Worm (Caenorhabditis elegans) whole organism, L1 larva: ENCODE measurements around the gene AC7.3.

Source experiments
- C34B4.2 ChIP-seq: sonication (generic microtip); optimal IDR thresholded peaks from 2 replicates; lab custom pipeline; 2017; ENCODE audit warnings: mild to moderate bottlenecking, missing genetic modification characterization, missing compliant biosample characterization
- Y116A8C.19 ChIP-seq: sonication (generic microtip); optimal IDR thresholded peaks from 2 replicates; lab custom pipeline; 2016; ENCODE audit warnings: missing compliant biosample characterization, missing genetic modification characterization, borderline replicate concordance
- aha-1 ChIP-seq: fragments of 150-350 bp; optimal IDR thresholded peaks from 2 replicates; lab custom pipeline; 2014; ENCODE audit warnings: missing biosample characterization, missing genetic modification characterization
- alr-1 ChIP-seq: fragments of 200-800 bp; sonication (Bioruptor generic); optimal IDR thresholded peaks from 2 replicates; lab custom pipeline; 2018; ENCODE audit warnings: borderline replicate concordance, mild to moderate bottlenecking, missing genetic modification characterization, missing compliant biosample characterization
- aly-2 ChIP-seq: fragments of 150-350 bp; optimal IDR thresholded peaks from 2 replicates; lab custom pipeline; 2014; ENCODE audit warnings: missing biosample characterization, missing genetic modification characterization
- ama-1 ChIP-seq: fragments of 150-350 bp; optimal IDR thresholded peaks from 2 replicates; lab custom pipeline; 2014
- blmp-1 ChIP-seq: fragments of 150-350 bp; optimal IDR thresholded peaks from 2 replicates; lab custom pipeline; 2014; ENCODE audit warnings: missing biosample characterization, missing genetic modification characterization
- ceh-63 ChIP-seq: fragments of 200-800 bp; sonication (Bioruptor generic); optimal IDR thresholded peaks from 2 replicates; lab custom pipeline; 2018; ENCODE audit warnings: mild to moderate bottlenecking, missing genetic modification characterization, missing compliant biosample characterization
- ceh-82 ChIP-seq, 3 experiments: fragments of 150-350 bp in 1 of 3; sonication (generic microtip) in 2 of 3; optimal IDR thresholded peaks; 2 replicates each; lab custom pipeline; 2014 to 2017; ENCODE audit warnings: missing biosample characterization in 3 of 3, missing genetic modification characterization in 3 of 3
- ces-1 ChIP-seq: fragments of 150-350 bp; optimal IDR thresholded peaks from 2 replicates; lab custom pipeline; 2014; ENCODE audit warnings: missing biosample characterization, missing genetic modification reagents, missing genetic modification characterization
- dpl-1 ChIP-seq, 3 experiments: fragments of 150-350 bp in 2 of 3; sonication (generic microtip) in 1 of 3; optimal IDR thresholded peaks; 2 replicates each; lab custom pipeline; 2014 to 2017; ENCODE audit warnings: missing biosample characterization in 3 of 3, missing genetic modification characterization in 3 of 3, missing genetic modification reagents in 3 of 3
- dsc-1 ChIP-seq: sonication (generic microtip); optimal IDR thresholded peaks from 2 replicates; lab custom pipeline; 2016; ENCODE audit warnings: mild to moderate bottlenecking, missing genetic modification characterization, missing compliant biosample characterization
- efl-1 ChIP-seq, 4 experiments: fragments of 150-350 bp; optimal IDR thresholded peaks in 3 of 4; peaks in 1 of 4; 1 replicate in 1 of 4; 2 replicates in 3 of 4; lab custom pipeline; 2014; ENCODE audit warnings: missing biosample characterization in 2 of 4, missing genetic modification characterization in 2 of 4, missing genetic modification reagents in 2 of 4
- egl-27 ChIP-seq, 2 experiments: fragments of 150-350 bp in 1 of 2; sonication (generic microtip); optimal IDR thresholded peaks; 3 replicates each; lab custom pipeline; 2017 to 2018; ENCODE audit warnings: missing biosample characterization in 2 of 2, missing genetic modification characterization in 2 of 2, missing genetic modification reagents in 2 of 2
- elt-2 ChIP-seq: sonication (generic microtip); optimal IDR thresholded peaks from 2 replicates; lab custom pipeline; 2016; ENCODE audit warnings: missing genetic modification characterization, mild to moderate bottlenecking, inconsistent platforms, missing compliant biosample characterization, missing genetic modification reagents
- elt-3 ChIP-seq, 6 experiments: fragments of 150-350 bp in 1 of 6; sonication (generic microtip); optimal IDR thresholded peaks; 2 replicates each; lab custom pipeline; 2017 to 2018; ENCODE audit warnings: missing biosample characterization in 6 of 6, missing genetic modification characterization in 6 of 6, inconsistent platforms in 1 of 6
- fkh-10 ChIP-seq: sonication (generic microtip); optimal IDR thresholded peaks from 2 replicates; lab custom pipeline; 2017; ENCODE audit warnings: missing biosample characterization, missing genetic modification reagents, missing genetic modification characterization
- fkh-4 ChIP-seq: sonication (generic microtip); optimal IDR thresholded peaks from 2 replicates; lab custom pipeline; 2016; ENCODE audit warnings: missing compliant biosample characterization, missing genetic modification characterization, borderline replicate concordance
- fkh-8 ChIP-seq: sonication (generic microtip); optimal IDR thresholded peaks from 2 replicates; lab custom pipeline; 2016; ENCODE audit warnings: mild to moderate bottlenecking, missing genetic modification characterization, missing compliant biosample characterization
- fos-1 ChIP-seq: fragments of 150-350 bp; optimal IDR thresholded peaks from 2 replicates; lab custom pipeline; 2014; ENCODE audit warnings: missing biosample characterization, missing genetic modification characterization
- hlh-17 ChIP-seq: fragments of 200-800 bp; sonication (Bioruptor generic); optimal IDR thresholded peaks from 2 replicates; lab custom pipeline; 2018; ENCODE audit warnings: missing genetic modification characterization, mild to moderate bottlenecking, missing compliant biosample characterization, moderate library complexity, borderline replicate concordance
- hpl-2 ChIP-seq: fragments of 150-350 bp; optimal IDR thresholded peaks from 2 replicates; lab custom pipeline; 2014; ENCODE audit warnings: missing biosample characterization, missing genetic modification reagents, missing genetic modification characterization
- irx-1 ChIP-seq: sonication (generic microtip); optimal IDR thresholded peaks from 2 replicates; lab custom pipeline; 2016; ENCODE audit warnings: missing genetic modification characterization, missing compliant biosample characterization
- isw-1 ChIP-seq: fragments of 200-800 bp; sonication (Bioruptor generic); IDR thresholded peaks from 2 replicates; pipeline ENCODE4 v1.3.6; 2022; ENCODE audit warnings: missing genetic modification characterization, missing compliant biosample characterization
- lin-13 ChIP-seq: fragments of 150-350 bp; optimal IDR thresholded peaks from 2 replicates; lab custom pipeline; 2014; ENCODE audit warnings: missing biosample characterization, missing genetic modification reagents, missing genetic modification characterization
- lin-14 ChIP-seq: fragments of 200-800 bp; sonication (Bioruptor generic); optimal IDR thresholded peaks from 2 replicates; lab custom pipeline; 2018; ENCODE audit warnings: mild to moderate bottlenecking, missing genetic modification characterization, moderate library complexity, missing compliant biosample characterization
- lin-39 ChIP-seq: fragments of 150-350 bp; optimal IDR thresholded peaks from 2 replicates; lab custom pipeline; 2014; ENCODE audit warnings: missing biosample characterization, missing genetic modification reagents, missing genetic modification characterization
- lsy-2 ChIP-seq, 2 experiments: fragments of 150-350 bp; optimal IDR thresholded peaks; 2 replicates each; lab custom pipeline; 2014; ENCODE audit warnings: missing biosample characterization in 2 of 2, missing genetic modification characterization in 2 of 2
- mep-1 ChIP-seq: fragments of 150-350 bp; optimal IDR thresholded peaks from 2 replicates; lab custom pipeline; 2014; ENCODE audit warnings: missing biosample characterization, missing genetic modification characterization
- nhr-11 ChIP-seq: fragments of 150-350 bp; optimal IDR thresholded peaks from 2 replicates; lab custom pipeline; 2014; ENCODE audit warnings: missing biosample characterization, missing genetic modification characterization
- nhr-12 ChIP-seq: sonication (generic microtip); optimal IDR thresholded peaks from 2 replicates; lab custom pipeline; 2017; ENCODE audit warnings: missing biosample characterization, missing genetic modification characterization
- nhr-19 ChIP-seq: fragments of 200-800 bp; sonication (Bioruptor generic); conservative IDR thresholded peaks from 2 replicates; pipeline ENCODE4 v1.3.6; 2022; ENCODE audit warnings: missing genetic modification characterization, missing compliant biosample characterization
- nhr-20 ChIP-seq: sonication (generic microtip); optimal IDR thresholded peaks from 2 replicates; lab custom pipeline; 2016; ENCODE audit warnings: mild to moderate bottlenecking, missing genetic modification characterization, missing compliant biosample characterization
- nhr-237 ChIP-seq: fragments of 150-350 bp; optimal IDR thresholded peaks from 2 replicates; lab custom pipeline; 2014; ENCODE audit warnings: missing biosample characterization, missing genetic modification characterization
- nhr-28 ChIP-seq: fragments of 150-350 bp; optimal IDR thresholded peaks from 2 replicates; lab custom pipeline; 2014; ENCODE audit warnings: missing biosample characterization, missing genetic modification characterization
- nhr-47 ChIP-seq: sonication (generic microtip); optimal IDR thresholded peaks from 2 replicates; lab custom pipeline; 2016; ENCODE audit warnings: mild to moderate bottlenecking, missing genetic modification characterization, moderate library complexity, missing compliant biosample characterization
- nhr-71 ChIP-seq: sonication (generic microtip); optimal IDR thresholded peaks from 2 replicates; lab custom pipeline; 2016; ENCODE audit warnings: mild to moderate bottlenecking, missing genetic modification characterization, moderate library complexity, missing compliant biosample characterization
- nhr-76 ChIP-seq: sonication (generic microtip); optimal IDR thresholded peaks from 2 replicates; lab custom pipeline; 2017; ENCODE audit warnings: missing biosample characterization, missing genetic modification characterization
- nhr-77 ChIP-seq: fragments of 150-350 bp; optimal IDR thresholded peaks from 2 replicates; lab custom pipeline; 2014; ENCODE audit warnings: missing biosample characterization, missing genetic modification characterization
- nhr-85 ChIP-seq: sonication (generic microtip); peaks from one replicate; lab custom pipeline; 2016; ENCODE audit warnings: missing genetic modification characterization, inconsistent platforms, missing compliant biosample characterization
- nhr-90 ChIP-seq: sonication (generic microtip); optimal IDR thresholded peaks from 2 replicates; lab custom pipeline; 2016; ENCODE audit warnings: mild to moderate bottlenecking, missing genetic modification characterization, missing compliant biosample characterization; ENCODE audit not compliant: poor library complexity
- rnt-1 ChIP-seq: sonication (generic microtip); optimal IDR thresholded peaks from 2 replicates; lab custom pipeline; 2016; ENCODE audit warnings: mild to moderate bottlenecking, missing genetic modification characterization, moderate library complexity, missing compliant biosample characterization
- snpc-4 ChIP-seq: fragments of 150-350 bp; optimal IDR thresholded peaks from 2 replicates; lab custom pipeline; 2014; ENCODE audit warnings: missing biosample characterization, missing genetic modification characterization
- snu-23 ChIP-seq: sonication (generic microtip); optimal IDR thresholded peaks from 2 replicates; lab custom pipeline; 2016; ENCODE audit warnings: missing genetic modification characterization, missing compliant biosample characterization
- sup-37 ChIP-seq: fragments of 200-800 bp; sonication (Bioruptor generic); optimal IDR thresholded peaks from 2 replicates; lab custom pipeline; 2018; ENCODE audit warnings: mild to moderate bottlenecking, missing genetic modification characterization, missing compliant biosample characterization
- unc-130 ChIP-seq: fragments of 150-350 bp; optimal IDR thresholded peaks from 2 replicates; lab custom pipeline; 2017; ENCODE audit warnings: missing biosample characterization, missing genetic modification characterization, inconsistent platforms
- unc-62 ChIP-seq: fragments of 150-350 bp; optimal IDR thresholded peaks from 2 replicates; lab custom pipeline; 2014; ENCODE audit warnings: missing biosample characterization, missing genetic modification reagents, missing genetic modification characterization
- unc-86 ChIP-seq: sonication (generic microtip); optimal IDR thresholded peaks from 2 replicates; lab custom pipeline; 2016; ENCODE audit warnings: missing genetic modification characterization, missing compliant biosample characterization
- zag-1 ChIP-seq: fragments of 150-350 bp; optimal IDR thresholded peaks from 2 replicates; lab custom pipeline; 2014; ENCODE audit warnings: missing biosample characterization, missing genetic modification characterization
- zip-4 ChIP-seq: fragments of 200-800 bp; sonication (Bioruptor generic); optimal IDR thresholded peaks from 2 replicates; lab custom pipeline; 2018; ENCODE audit warnings: mild to moderate bottlenecking, missing genetic modification characterization, moderate library complexity, missing compliant biosample characterization
- ztf-11 ChIP-seq, 2 experiments: sonication (generic microtip); optimal IDR thresholded peaks; 2 replicates each; lab custom pipeline; 2016 to 2017; ENCODE audit warnings: missing genetic modification characterization in 2 of 2, missing biosample characterization in 1 of 2, missing compliant biosample characterization in 1 of 2
- ztf-4 ChIP-seq: fragments of 150-350 bp; optimal IDR thresholded peaks from 2 replicates; lab custom pipeline; 2014; ENCODE audit warnings: missing biosample characterization, missing genetic modification characterization

AC7.3 gene

ce11 chrIV:5081122-5081521 is 30.5 kb upstream of the AC7.3 start:
- TF ChIP-seq aly-2 (no peak), alr-1 (tag; lab: Kevin White, UChicago) (no peak), nhr-237 (tag; lab: Kevin White, UChicago) (no peak), mep-1 (peak; percentile 38), unc-62 (GFP tag; lab: Kevin White, UChicago) (no peak), elt-3 (tag; optimal IDR thresholded peaks at IDR 0.05; lab: Kevin White, UChicago) (no peak), efl-1 (optimal IDR thresholded peaks at IDR 0.05; lab: Kevin White, UChicago) (no peak), efl-1 (GFP tag; optimal IDR thresholded peaks at IDR 0.05 in 1 of 2; lab: Kevin White, UChicago) (peak in 1 of 2 experiments; percentile 67), ama-1 (lab: Kevin White, UChicago) (no peak), unc-130 (tag; lab: Kevin White, UChicago) (no peak), nhr-11 (tag; lab: Kevin White, UChicago) (no peak), hpl-2 (no peak), ztf-4 (tag; lab: Kevin White, UChicago) (no peak), C34B4.2 (tag; lab: Kevin White, UChicago) (no peak), sup-37 (GFP tag; lab: Kevin White, UChicago) (no peak), hlh-17 (GFP tag; lab: Kevin White, UChicago) (no peak), lin-14 (GFP tag; lab: Kevin White, UChicago) (peak; percentile 82), fkh-8 (tag; lab: Kevin White, UChicago) (no peak), nhr-90 (no peak), ceh-63 (GFP tag; lab: Kevin White, UChicago) (no peak), irx-1 (peak; percentile 12), aha-1 (tag; lab: Kevin White, UChicago) (no peak), dsc-1 (tag; lab: Kevin White, UChicago) (peak; percentile 2), fkh-10 (GFP tag; lab: Kevin White, UChicago) (peak; percentile 51), rnt-1 (peak; percentile 9), ztf-11 (tag; optimal IDR thresholded peaks at IDR 0.05; lab: Kevin White, UChicago) (no peak), lin-39 (no peak), fos-1 (tag; lab: Kevin White, UChicago) (no peak), elt-2 (no peak), isw-1 (GFP tag; lab: Robert Waterston, UW) (no peak), lsy-2 (tag; optimal IDR thresholded peaks at IDR 0.05; lab: Kevin White, UChicago) (peak; percentile 3 to 32), nhr-71 (tag; lab: Kevin White, UChicago) (peak; percentile 34), nhr-77 (no peak), fkh-4 (tag; lab: Kevin White, UChicago) (no peak), nhr-12 (tag; lab: Kevin White, UChicago) (no peak), snu-23 (GFP tag; lab: Kevin White, UChicago) (no peak), ces-1 (GFP tag; lab: Kevin White, UChicago) (no peak), nhr-19 (GFP tag; lab: Robert Waterston, UW) (no peak), ceh-82 (tag; optimal IDR thresholded peaks at IDR 0.05; lab: Kevin White, UChicago) (peak in 1 of 3 experiments; percentile 13), egl-27 (tag; optimal IDR thresholded peaks at IDR 0.05; lab: Kevin White, UChicago) (no peak), nhr-20 (no peak), dpl-1 (GFP tag; optimal IDR thresholded peaks at IDR 0.05; lab: Kevin White, UChicago) (no peak)

ce11 chrIV:5082900-5083530 is 28.6 kb upstream of the AC7.3 start, which contains the start of gene pygo-1:
TSS of gene pygo-1 (plus strand) at chrIV:5083303.
- no peak for TF ChIP-seq nhr-47
- no peak for TF ChIP-seq unc-86 (tag; lab: Kevin White, UChicago)
- no peak for TF ChIP-seq sup-37 (GFP tag; lab: Kevin White, UChicago)
- no peak for TF ChIP-seq nhr-12 (tag; lab: Kevin White, UChicago)
- no peak for TF ChIP-seq zag-1 (tag; lab: Kevin White, UChicago)
- TF ChIP-seq unc-130 (tag; lab: Kevin White, UChicago) = no peak
- TF ChIP-seq zip-4 (GFP tag; lab: Kevin White, UChicago) = no peak
- TF ChIP-seq nhr-90 = no peak
- TF ChIP-seq nhr-28 (tag; lab: Kevin White, UChicago) = no peak
- peak; percentile 93 for TF ChIP-seq blmp-1 (tag; lab: Kevin White, UChicago)
- TF ChIP-seq snpc-4 (tag; lab: Kevin White, UChicago) = no peak
- TF ChIP-seq lin-13 (GFP tag; lab: Kevin White, UChicago) = no peak
- TF ChIP-seq Y116A8C.19 (tag; lab: Kevin White, UChicago) = no peak
- peak; percentile 24 for TF ChIP-seq lin-14 (GFP tag; lab: Kevin White, UChicago)
- peak; percentile 39 for TF ChIP-seq snu-23 (GFP tag; lab: Kevin White, UChicago)
- TF ChIP-seq alr-1 (tag; lab: Kevin White, UChicago) = no peak
- peak; percentile 68 for TF ChIP-seq nhr-85 (tag; lab: Kevin White, UChicago)
- TF ChIP-seq nhr-76 (tag; lab: Kevin White, UChicago) = no peak
